Worm (Caenorhabditis elegans) whole organism, young adult: ENCODE data around the gene sdz-26.

ENCODE experiments used
- C17E4.6 ChIP-seq: fragments of 200-800 bp; sonication (Bioruptor generic); IDR thresholded peaks from 2 replicates; pipeline ENCODE4 v1.3.6; 2022; ENCODE audit warnings: missing genetic modification reagents, missing genetic modification characterization, missing compliant biosample characterization
- F55B11.4 ChIP-seq: sonication (generic microtip); optimal IDR thresholded peaks from 2 replicates; lab custom pipeline; 2016; ENCODE audit warnings: missing compliant biosample characterization, missing genetic modification characterization, borderline replicate concordance; ENCODE audit not compliant: insufficient read depth
- ama-1 ChIP-seq, 3 experiments: fragments of 150-350 bp in 1 of 3; sonication (generic microtip) in 2 of 3; optimal IDR thresholded peaks; 2 replicates each; lab custom pipeline; 2014 to 2018; ENCODE audit warnings: missing biosample characterization in 2 of 3, missing genetic modification characterization in 2 of 3, missing genetic modification reagents in 2 of 3
- dpl-1 ChIP-seq: fragments of 150-350 bp; optimal IDR thresholded peaks from 2 replicates; lab custom pipeline; 2014; ENCODE audit warnings: missing biosample characterization, missing genetic modification reagents, missing genetic modification characterization
- efl-1 ChIP-seq: fragments of 150-350 bp; optimal IDR thresholded peaks from 2 replicates; lab custom pipeline; 2014; ENCODE audit warnings: missing biosample characterization, missing genetic modification reagents, missing genetic modification characterization
- let-526 ChIP-seq: fragments of 200-800 bp; sonication (Bioruptor generic); IDR thresholded peaks from 2 replicates; pipeline ENCODE4 v1.3.6; 2022; ENCODE audit warnings: missing genetic modification reagents, missing genetic modification characterization, missing compliant biosample characterization
- sea-2 ChIP-seq: fragments of 200-800 bp; sonication (Bioruptor generic); IDR thresholded peaks from 2 replicates; pipeline ENCODE4 v1.3.6; 2022; ENCODE audit warnings: missing genetic modification characterization, missing compliant biosample characterization
- snpc-3.4 ChIP-seq: sonication (generic microtip); optimal IDR thresholded peaks from 2 replicates; lab custom pipeline; 2017; ENCODE audit warnings: missing genetic modification characterization, mild to moderate bottlenecking, missing compliant biosample characterization, antibody characterized with exemption, moderate library complexity, missing genotype, missing genetic modification reagents
- ztf-28 ChIP-seq: fragments of 200-800 bp; sonication (Bioruptor generic); IDR thresholded peaks from 2 replicates; pipeline ENCODE4 v1.3.6; 2022; ENCODE audit warnings: missing genetic modification reagents, missing genetic modification characterization, missing compliant biosample characterization

DNA sequence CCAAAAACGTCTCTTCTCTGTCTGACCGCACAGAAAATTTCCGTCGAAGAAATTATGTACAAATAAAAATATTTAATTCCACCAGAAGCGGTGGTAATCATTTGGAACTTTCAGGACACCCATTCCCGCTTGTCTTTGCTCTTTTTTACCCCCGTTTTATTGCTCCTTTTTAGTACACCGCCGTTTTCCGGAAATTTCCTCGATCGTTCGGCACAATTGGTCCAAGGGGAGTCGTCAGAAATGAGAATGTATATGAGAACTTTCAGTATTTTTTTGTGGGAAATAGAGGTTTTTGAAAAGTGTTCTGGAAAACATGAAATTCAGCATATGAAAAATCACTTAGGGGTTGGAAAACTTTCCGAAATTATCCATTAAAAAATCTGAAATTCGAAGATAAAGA, 772 bp upstream of the sdz-26 start:
- TF ChIP-seq ztf-28 (GFP tag; lab: Robert Waterston, UW) (no peak), efl-1 (GFP tag; lab: Kevin White, UChicago) (no peak), snpc-3.4 (no peak), sea-2 (GFP tag; lab: Robert Waterston, UW) (no peak), C17E4.6 (no peak), let-526 (GFP tag; lab: Robert Waterston, UW) (no peak), F55B11.4 (tag; lab: Kevin White, UChicago) (no peak), ama-1 (optimal IDR thresholded peaks at IDR 0.05; lab: Kevin White, UChicago) (no peak), ama-1 (GFP tag; optimal IDR thresholded peaks at IDR 0.05; lab: Kevin White, UChicago) (no peak), dpl-1 (GFP tag; lab: Kevin White, UChicago) (no peak)
